Fruit fly (Drosophila melanogaster): ENCODE results near the gene SelT.

DNA sequence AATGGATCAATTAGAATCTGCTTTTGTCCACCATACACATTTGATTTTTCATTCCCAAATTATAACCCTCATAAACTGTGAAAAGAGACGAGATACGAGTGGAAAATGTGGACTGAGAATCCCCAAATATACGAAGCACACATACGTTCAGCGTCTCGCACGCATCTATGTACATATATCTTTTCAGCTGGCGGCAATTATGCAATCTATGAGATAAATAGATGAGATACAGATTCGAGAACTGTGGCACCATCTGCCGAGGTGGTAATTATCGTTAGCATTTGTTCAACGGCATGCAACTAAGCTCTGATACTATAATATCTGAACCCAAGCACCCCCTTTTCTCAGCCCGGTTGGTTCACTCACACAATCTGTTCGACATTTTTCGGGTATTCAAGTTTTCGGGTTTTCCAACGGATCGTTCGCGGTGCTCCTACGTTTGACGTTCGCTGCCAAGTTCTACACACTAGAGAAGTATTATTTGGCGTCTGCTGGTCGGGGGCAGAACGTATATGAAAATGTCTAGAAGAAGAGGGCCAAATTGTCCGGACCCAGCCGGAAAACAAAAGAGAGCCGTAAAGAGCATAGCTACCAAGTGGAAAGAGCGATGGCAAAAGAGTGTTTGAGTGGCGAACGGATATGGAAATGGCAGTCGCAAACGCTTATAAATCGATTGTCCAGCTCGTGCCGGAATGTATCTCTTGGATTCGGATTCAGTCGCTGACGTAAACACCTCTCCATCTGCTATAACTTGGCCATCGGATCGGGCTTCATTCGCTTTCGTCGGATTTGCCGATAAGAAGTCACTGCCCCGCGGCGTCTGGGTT is 15.5 kb upstream of the SelT start:
- TF ChIP-seq Blimp-1 (GFP tag; optimal IDR thresholded peaks at IDR 0.05): no peak
- no peak for TF ChIP-seq Ets21C (GFP tag; optimal IDR thresholded peaks at IDR 0.05)
- TF ChIP-seq CG15336 (GFP tag; IDR thresholded peaks at IDR 0.05): no peak

Data from whole organism, prepupa.